Fruit fly (Drosophila melanogaster) Kc167 (cell line): Measurements from ENCODE around the gene sta.

ENCODE experiments used
- Sin3A ChIP-seq: fragments of >200 bp; optimal IDR thresholded peaks from 2 replicates; lab custom pipeline; 2018; ENCODE audit warnings: missing external identifiers
- psq ChIP-seq: fragments of >200 bp; optimal IDR thresholded peaks from 2 replicates; lab custom pipeline; 2017; ENCODE audit warnings: missing external identifiers

DNA sequence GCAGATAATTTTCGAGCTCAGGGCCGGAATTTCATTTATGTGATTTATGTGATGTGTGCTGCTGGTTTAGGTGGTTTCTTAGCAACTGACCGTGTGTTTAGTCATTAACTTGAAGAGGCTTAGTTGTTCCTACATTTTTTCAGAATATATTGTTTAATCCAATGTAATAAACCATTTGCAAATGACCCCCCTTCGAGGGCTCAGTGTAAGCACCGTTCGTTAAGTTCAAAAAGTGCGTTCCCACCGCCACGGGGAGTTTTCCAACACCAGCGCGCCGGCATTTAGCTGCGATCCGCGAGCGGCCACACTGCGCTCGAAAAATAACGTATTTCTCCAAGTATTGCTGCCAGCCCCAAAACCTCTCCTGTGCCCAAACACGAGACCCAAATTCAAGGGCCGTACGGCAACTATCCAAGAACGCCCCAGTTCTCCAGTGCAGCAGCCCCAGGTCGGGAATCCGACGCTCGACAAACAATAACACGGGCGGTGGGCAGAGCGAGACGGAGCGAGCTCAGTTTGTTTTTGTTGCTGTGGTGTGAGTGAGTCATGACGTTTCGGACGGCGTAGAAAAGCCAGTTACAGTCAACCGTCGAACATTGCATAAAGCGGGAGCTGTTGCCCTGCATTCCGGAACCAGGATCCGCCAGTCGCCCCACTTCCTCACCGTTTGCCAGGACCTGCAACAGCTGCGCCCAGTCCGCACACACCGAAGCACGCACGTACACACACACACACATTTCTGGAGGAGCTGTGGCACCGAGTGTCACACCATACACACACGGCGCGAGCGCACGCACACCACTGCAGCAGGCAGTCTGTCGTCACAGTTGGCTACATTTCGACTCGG is 4.7 kb downstream of the sta start, which contains the start of gene rush:
- TF ChIP-seq Sin3A (no peak), psq (no peak)
